Worm (Caenorhabditis elegans) whole organism, early embryonic: ENCODE results near the gene T15B7.14.

Experiments
- B0310.2 ChIP-seq: sonication (generic microtip); optimal IDR thresholded peaks from 2 replicates; lab custom pipeline; 2016; ENCODE audit warnings: mild to moderate bottlenecking, missing genetic modification characterization, missing compliant biosample characterization
- F13C5.2 ChIP-seq: sonication (generic microtip); optimal IDR thresholded peaks from 2 replicates; lab custom pipeline; 2017; ENCODE audit warnings: mild to moderate bottlenecking, missing genetic modification characterization, inconsistent platforms, missing compliant biosample characterization
- aly-1 ChIP-seq: sonication (generic microtip); optimal IDR thresholded peaks from 2 replicates; lab custom pipeline; 2016; ENCODE audit warnings: missing genetic modification characterization, missing compliant biosample characterization
- ama-1 ChIP-seq: fragments of 150-350 bp; optimal IDR thresholded peaks from 2 replicates; lab custom pipeline; 2014
- ceh-13 ChIP-seq: fragments of 200-800 bp; sonication (Bioruptor generic); optimal IDR thresholded peaks from 2 replicates; lab custom pipeline; 2018; ENCODE audit warnings: mild to moderate bottlenecking, missing genetic modification characterization, missing compliant biosample characterization
- ceh-36 ChIP-seq: sonication (generic microtip); optimal IDR thresholded peaks from 2 replicates; lab custom pipeline; 2016; ENCODE audit warnings: missing genetic modification characterization, inconsistent platforms, missing compliant biosample characterization
- ets-7 ChIP-seq: sonication (generic microtip); optimal IDR thresholded peaks from 2 replicates; lab custom pipeline; 2016; ENCODE audit warnings: missing genotype, missing genetic modification characterization, missing compliant biosample characterization
- flt-1 ChIP-seq: fragments of 200-800 bp; sonication (Bioruptor generic); IDR thresholded peaks from 2 replicates; pipeline ENCODE4 v1.3.6; 2022; ENCODE audit warnings: missing genetic modification characterization, missing compliant biosample characterization
- hmbx-1 ChIP-seq: sonication (generic microtip); optimal IDR thresholded peaks from 2 replicates; lab custom pipeline; 2016; ENCODE audit warnings: mild to moderate bottlenecking, missing genetic modification characterization, missing compliant biosample characterization
- hmg-4 ChIP-seq: fragments of 200-800 bp; sonication (Bioruptor generic); optimal IDR thresholded peaks from 2 replicates; lab custom pipeline; 2018; ENCODE audit warnings: mild to moderate bottlenecking, missing genetic modification characterization, missing compliant biosample characterization
- hnd-1 ChIP-seq: sonication (generic microtip); optimal IDR thresholded peaks from 2 replicates; lab custom pipeline; 2016; ENCODE audit warnings: missing genetic modification characterization, missing compliant biosample characterization
- pes-1 ChIP-seq: fragments of 200-800 bp; sonication (Bioruptor generic); IDR thresholded peaks from 2 replicates; pipeline ENCODE4 v1.3.6; 2022; ENCODE audit warnings: missing genetic modification reagents, missing genetic modification characterization, missing compliant biosample characterization
- scrt-1 ChIP-seq: fragments of 200-800 bp; sonication (Bioruptor generic); IDR thresholded peaks from 2 replicates; pipeline ENCODE4 v1.3.6; 2022; ENCODE audit warnings: missing genetic modification characterization, missing compliant biosample characterization
- sea-1 ChIP-seq: fragments of 200-800 bp; sonication (Bioruptor generic); conservative IDR thresholded peaks from 2 replicates; pipeline ENCODE4 v1.3.6; 2022; ENCODE audit warnings: missing genetic modification characterization, missing compliant biosample characterization
- tbx-11 ChIP-seq: fragments of 200-800 bp; sonication (Bioruptor generic); IDR thresholded peaks from 2 replicates; pipeline ENCODE4 v1.3.6; 2022; ENCODE audit warnings: missing genetic modification characterization, missing compliant biosample characterization
- tbx-37 ChIP-seq: fragments of 200-800 bp; sonication (Bioruptor generic); conservative IDR thresholded peaks from 2 replicates; pipeline ENCODE4 v1.3.6; 2022; ENCODE audit warnings: missing genetic modification reagents, missing genetic modification characterization, missing compliant biosample characterization
- tra-4 ChIP-seq: sonication (generic microtip); optimal IDR thresholded peaks from 2 replicates; lab custom pipeline; 2017; ENCODE audit warnings: missing genetic modification characterization, missing compliant biosample characterization

T15B7.14 gene

ce11 chrV:6839008-6839407 lies 3.9 kb upstream of the T15B7.14 start, which contains the start of gene hpo-8:
Gene hpo-8 (plus strand): TSS chrV:6839289.
- TF ChIP-seq tbx-11 (no peak), ets-7 (tag; lab: Kevin White, UChicago) (no peak), tra-4 (tag; lab: Kevin White, UChicago) (no peak), scrt-1 (GFP tag; lab: Robert Waterston, UW) (no peak), flt-1 (GFP tag; lab: Robert Waterston, UW) (no peak), ceh-36 (tag; lab: Kevin White, UChicago) (no peak), F13C5.2 (no peak), pes-1 (GFP tag; lab: Robert Waterston, UW) (no peak), ceh-13 (GFP tag; lab: Kevin White, UChicago) (no peak), hmg-4 (GFP tag; lab: Kevin White, UChicago) (no peak), aly-1 (no peak), hnd-1 (tag; lab: Kevin White, UChicago) (no peak), B0310.2 (tag; lab: Kevin White, UChicago) (no peak), ama-1 (lab: Kevin White, UChicago) (no peak), sea-1 (no peak), hmbx-1 (tag; lab: Kevin White, UChicago) (no peak), tbx-37 (GFP tag; lab: Robert Waterston, UW) (no peak)

ce11 chrV:6838599-6838998 lies 3.5 kb upstream of the T15B7.14 start, which contains the start of gene T15B7.15:
Gene T15B7.15 (minus strand): TSS chrV:6838665.
- no peak for TF ChIP-seq F13C5.2
- TF ChIP-seq ceh-13 (GFP tag; lab: Kevin White, UChicago), result no peak
- TF ChIP-seq tra-4 (tag; lab: Kevin White, UChicago), result no peak
- TF ChIP-seq hmg-4 (GFP tag; lab: Kevin White, UChicago), result no peak
- TF ChIP-seq pes-1 (GFP tag; lab: Robert Waterston, UW), result no peak
- TF ChIP-seq scrt-1 (GFP tag; lab: Robert Waterston, UW), result no peak
- no peak for TF ChIP-seq hmbx-1 (tag; lab: Kevin White, UChicago)
- TF ChIP-seq B0310.2 (tag; lab: Kevin White, UChicago), result no peak
- no peak for TF ChIP-seq hnd-1 (tag; lab: Kevin White, UChicago)
- no peak for TF ChIP-seq ceh-36 (tag; lab: Kevin White, UChicago)
- no peak for TF ChIP-seq ama-1 (lab: Kevin White, UChicago)

ce11 chrV:6836036-6836435 lies 894 bp upstream of the T15B7.14 start:
- TF ChIP-seq ceh-36 (tag; lab: Kevin White, UChicago) (no peak), sea-1 (no peak), pes-1 (GFP tag; lab: Robert Waterston, UW) (no peak), tra-4 (tag; lab: Kevin White, UChicago) (no peak), aly-1 (no peak), tbx-37 (GFP tag; lab: Robert Waterston, UW) (no peak), scrt-1 (GFP tag; lab: Robert Waterston, UW) (no peak), hmbx-1 (tag; lab: Kevin White, UChicago) (no peak), B0310.2 (tag; lab: Kevin White, UChicago) (no peak), flt-1 (GFP tag; lab: Robert Waterston, UW) (no peak), tbx-11 (no peak)

ce11 chrV:6831539-6831938 lies 3.6 kb downstream of the T15B7.14 start:
- TF ChIP-seq sea-1 (0 out of 2 replicates have a peak, but pooled peaks have one; percentile 7), aly-1 (no peak)

- TF ChIP-seq pes-1 (GFP tag; lab: Robert Waterston, UW) (no peak), tbx-37 (GFP tag; lab: Robert Waterston, UW) (no peak), sea-1 (no peak), hmg-4 (GFP tag; lab: Kevin White, UChicago) (no peak), ets-7 (tag; lab: Kevin White, UChicago) (no peak), aly-1 (no peak), ceh-13 (GFP tag; lab: Kevin White, UChicago) (no peak), ceh-36 (tag; lab: Kevin White, UChicago) (no peak), scrt-1 (GFP tag; lab: Robert Waterston, UW) (no peak), B0310.2 (tag; lab: Kevin White, UChicago) (no peak), hmbx-1 (tag; lab: Kevin White, UChicago) (no peak), tbx-11 (no peak)
These were observed 4.4 kb downstream of the T15B7.14 start, which contains the start of gene col-142 for ce11 chrV:6830755-6831227. Gene col-142 (plus strand): TSS chrV:6831177.

- TF ChIP-seq tbx-37 (GFP tag; lab: Robert Waterston, UW) (no peak), hnd-1 (tag; lab: Kevin White, UChicago) (no peak), tbx-11 (no peak), F13C5.2 (no peak), ets-7 (tag; lab: Kevin White, UChicago) (no peak), sea-1 (no peak), flt-1 (GFP tag; lab: Robert Waterston, UW) (no peak), aly-1 (no peak), ceh-36 (tag; lab: Kevin White, UChicago) (no peak), pes-1 (GFP tag; lab: Robert Waterston, UW) (no peak), ceh-13 (GFP tag; lab: Kevin White, UChicago) (no peak), hmbx-1 (tag; lab: Kevin White, UChicago) (no peak), tra-4 (tag; lab: Kevin White, UChicago) (no peak), ama-1 (lab: Kevin White, UChicago) (no peak), hmg-4 (GFP tag; lab: Kevin White, UChicago) (no peak), scrt-1 (GFP tag; lab: Robert Waterston, UW) (no peak), B0310.2 (tag; lab: Kevin White, UChicago) (no peak)
These were observed 5.1 kb downstream of the T15B7.14 start for ce11 chrV:6830075-6830474.

ce11 chrV:6829404-6829803 lies 5.7 kb downstream of the T15B7.14 start, which contains the start of gene col-141:
Gene col-141 (plus strand): TSS chrV:6829704.
- no peak for TF ChIP-seq F13C5.2
- TF ChIP-seq ceh-13 (GFP tag; lab: Kevin White, UChicago), result no peak
- TF ChIP-seq tbx-11, result no peak
- TF ChIP-seq ets-7 (tag; lab: Kevin White, UChicago), result no peak
- no peak for TF ChIP-seq ceh-36 (tag; lab: Kevin White, UChicago)
- no peak for TF ChIP-seq flt-1 (GFP tag; lab: Robert Waterston, UW)
